Fruit fly (Drosophila melanogaster) whole organism, embryonic: ENCODE data around the gene CG16903.

Experiments
- Ada2b ChIP-seq: fragments of 200-800 bp; sonication (Bioruptor generic); IDR thresholded peaks from 2 replicates; pipeline ENCODE4 v1.3.6; 2022; ENCODE audit warnings: missing biosample characterization, missing genetic modification characterization
- Bdp1 ChIP-seq: fragments of 200-800 bp; sonication (Bioruptor generic); optimal IDR thresholded peaks from 3 replicates; lab custom pipeline; 2016; ENCODE audit warnings: missing biosample characterization, missing genetic modification characterization
- Bteb2 ChIP-seq: fragments of 200-800 bp; sonication (Bioruptor generic); optimal IDR thresholded peaks from 2 replicates; lab custom pipeline; 2016; ENCODE audit warnings: missing biosample characterization, missing genetic modification characterization
- CG10267 ChIP-seq: fragments of 200-800 bp; sonication (Bioruptor generic); optimal IDR thresholded peaks from 2 replicates; lab custom pipeline; 2018; ENCODE audit warnings: missing biosample characterization, mild to moderate bottlenecking, missing genetic modification characterization, moderate library complexity
- CG10543 ChIP-seq: fragments of 200-800 bp; sonication (Bioruptor generic); optimal IDR thresholded peaks from 3 replicates; lab custom pipeline; 2017; ENCODE audit warnings: missing biosample characterization, mild to moderate bottlenecking, missing genetic modification characterization, moderate library complexity
- CG11723 ChIP-seq: fragments of 200-800 bp; sonication (Bioruptor generic); optimal IDR thresholded peaks from 2 replicates; lab custom pipeline; 2017; ENCODE audit warnings: missing biosample characterization, mild to moderate bottlenecking, missing genetic modification characterization
- CG12104 ChIP-seq: fragments of 200-800 bp; sonication (Bioruptor generic); optimal IDR thresholded peaks from 3 replicates; lab custom pipeline; 2016; ENCODE audit warnings: missing biosample characterization, missing genetic modification characterization
- CG12744 ChIP-seq: fragments of 200-800 bp; sonication (Bioruptor generic); optimal IDR thresholded peaks from 2 replicates; lab custom pipeline; 2016; ENCODE audit warnings: missing biosample characterization, missing genetic modification characterization
- CG13775 ChIP-seq: fragments of 200-800 bp; sonication (Bioruptor generic); optimal IDR thresholded peaks from 3 replicates; lab custom pipeline; 2017; ENCODE audit warnings: missing biosample characterization, mild to moderate bottlenecking, missing genetic modification characterization
- CG1529 ChIP-seq: fragments of 200-800 bp; sonication (Bioruptor generic); optimal IDR thresholded peaks from 3 replicates; lab custom pipeline; 2018; ENCODE audit warnings: missing biosample characterization, missing genetic modification characterization
- CG15601 ChIP-seq: fragments of 200-800 bp; sonication (Bioruptor generic); optimal IDR thresholded peaks from 3 replicates; lab custom pipeline; 2019; ENCODE audit warnings: missing biosample characterization, mild to moderate bottlenecking, missing genetic modification characterization, moderate library complexity
- CG16815 ChIP-seq: fragments of 200-800 bp; sonication (Bioruptor generic); optimal IDR thresholded peaks from 3 replicates; lab custom pipeline; 2017; ENCODE audit warnings: missing biosample characterization, mild to moderate bottlenecking, missing genetic modification characterization
- CG2202 ChIP-seq: fragments of 200-800 bp; sonication (Bioruptor generic); optimal IDR thresholded peaks from 2 replicates; lab custom pipeline; 2018; ENCODE audit warnings: missing biosample characterization, mild to moderate bottlenecking, missing genetic modification characterization
- CG33213 ChIP-seq: fragments of 200-800 bp; sonication (Bioruptor generic); optimal IDR thresholded peaks from 3 replicates; lab custom pipeline; 2016; ENCODE audit warnings: missing biosample characterization, missing genetic modification characterization
- CG3847 ChIP-seq: fragments of 200-800 bp; sonication (Bioruptor generic); IDR thresholded peaks from 2 replicates; pipeline ENCODE4 v1.3.6; 2022; ENCODE audit warnings: missing biosample characterization, missing genetic modification characterization
- CG3995 ChIP-seq: fragments of 200-800 bp; sonication (Bioruptor generic); optimal IDR thresholded peaks from 3 replicates; lab custom pipeline; 2016; ENCODE audit warnings: missing biosample characterization, missing genetic modification characterization
- CG5953 ChIP-seq: fragments of 200-800 bp; sonication (Bioruptor generic); IDR thresholded peaks from 2 replicates; pipeline ENCODE4 v1.3.6; 2022; ENCODE audit warnings: missing biosample characterization, missing genetic modification characterization
- CG6272 ChIP-seq: fragments of 200-800 bp; sonication (Bioruptor generic); IDR thresholded peaks from 2 replicates; pipeline ENCODE4 v1.3.6; 2022; ENCODE audit warnings: missing biosample characterization, missing genetic modification characterization
- CG6854 ChIP-seq: fragments of 200-800 bp; sonication (Bioruptor generic); optimal IDR thresholded peaks from 3 replicates; lab custom pipeline; 2017; ENCODE audit warnings: missing biosample characterization, mild to moderate bottlenecking, missing genetic modification characterization
- CG7372 ChIP-seq: fragments of 200-800 bp; sonication (Bioruptor generic); IDR thresholded peaks from 2 replicates; pipeline ENCODE4 v1.3.6; 2022; ENCODE audit warnings: missing biosample characterization, missing genetic modification characterization
- CG8290 ChIP-seq, 3 experiments: fragments of 200-800 bp; sonication (Bioruptor generic); optimal IDR thresholded peaks; 2 replicates each; lab custom pipeline; 2016 to 2019; ENCODE audit warnings: missing biosample characterization in 3 of 3, missing genetic modification characterization in 3 of 3, mild to moderate bottlenecking in 2 of 3, moderate library complexity in 1 of 3
- CG8765 ChIP-seq: fragments of 200-800 bp; sonication (Bioruptor generic); IDR thresholded peaks from 2 replicates; pipeline ENCODE4 v1.3.6; 2022; ENCODE audit warnings: missing biosample characterization, missing genetic modification characterization
- CG9932 ChIP-seq: fragments of 200-800 bp; sonication (Bioruptor generic); IDR thresholded peaks from 2 replicates; pipeline ENCODE4 v1.3.6; 2022; ENCODE audit warnings: missing biosample characterization, missing genetic modification characterization
- Dad ChIP-seq: fragments of 200-800 bp; sonication (Bioruptor generic); optimal IDR thresholded peaks from 3 replicates; lab custom pipeline; 2016; ENCODE audit warnings: missing biosample characterization, missing genetic modification characterization
- Doc2 ChIP-seq: fragments of 200-800 bp; sonication (Bioruptor generic); IDR thresholded peaks from 2 replicates; pipeline ENCODE4 v1.3.6; 2022; ENCODE audit warnings: missing biosample characterization, missing genetic modification characterization
- Eip74EF ChIP-seq, 2 experiments: fragments of 200-800 bp in 1 of 2; fragments of >200 bp in 1 of 2; sonication (Bioruptor generic) in 1 of 2; optimal IDR thresholded peaks; 2 replicates each; lab custom pipeline; 2017 to 2019; ENCODE audit warnings: missing biosample characterization in 2 of 2, missing genetic modification characterization in 2 of 2, mild to moderate bottlenecking in 1 of 2, moderate library complexity in 1 of 2
- H15 ChIP-seq: fragments of 200-800 bp; sonication (Bioruptor generic); IDR thresholded peaks from 3 replicates; pipeline ENCODE4 v1.3.6; 2022; ENCODE audit warnings: missing biosample characterization, missing genetic modification characterization
- HLH54F ChIP-seq: fragments of 200-800 bp; sonication (Bioruptor generic); optimal IDR thresholded peaks from 3 replicates; lab custom pipeline; 2016; ENCODE audit warnings: missing biosample characterization, missing genetic modification characterization
- Jarid2 ChIP-seq: fragments of 200-800 bp; sonication (Bioruptor generic); optimal IDR thresholded peaks from 3 replicates; lab custom pipeline; 2017; ENCODE audit warnings: mild to moderate bottlenecking, missing biosample characterization, missing genetic modification reagents, missing genetic modification characterization
- Oli ChIP-seq: fragments of 200-800 bp; sonication (Bioruptor generic); optimal IDR thresholded peaks from 2 replicates; lab custom pipeline; 2018; ENCODE audit warnings: missing biosample characterization, mild to moderate bottlenecking, missing genetic modification characterization, moderate library complexity
- Usf ChIP-seq: fragments of 200-800 bp; sonication (Bioruptor generic); optimal IDR thresholded peaks from 2 replicates; lab custom pipeline; 2017; ENCODE audit warnings: missing genotype, missing biosample characterization, missing genetic modification characterization
- ara ChIP-seq: fragments of 200-800 bp; sonication (Bioruptor generic); IDR thresholded peaks from 2 replicates; pipeline ENCODE4 v1.3.6; 2022; ENCODE audit warnings: missing biosample characterization, missing genetic modification characterization
- ato ChIP-seq: fragments of 200-800 bp; sonication (Bioruptor generic); IDR thresholded peaks from 2 replicates; pipeline ENCODE4 v1.3.6; 2022; ENCODE audit warnings: missing biosample characterization, missing genetic modification characterization; ENCODE audit not compliant: partially characterized antibody
- bcd ChIP-seq: fragments of 200-800 bp; sonication (Bioruptor generic); optimal IDR thresholded peaks from 2 replicates; lab custom pipeline; 2017; ENCODE audit warnings: missing biosample characterization, mild to moderate bottlenecking, missing genetic modification characterization
- cg ChIP-seq: fragments of 200-800 bp; sonication (Bioruptor generic); optimal IDR thresholded peaks from 3 replicates; lab custom pipeline; 2019; ENCODE audit warnings: missing biosample characterization, mild to moderate bottlenecking, missing genetic modification characterization, moderate library complexity
- dysf ChIP-seq: fragments of 200-800 bp; sonication (Bioruptor generic); IDR thresholded peaks from 3 replicates; pipeline ENCODE4 v1.3.6; 2022; ENCODE audit warnings: missing biosample characterization, missing genetic modification characterization
- en ChIP-seq: fragments of 200-800 bp; sonication (Bioruptor generic); optimal IDR thresholded peaks from 2 replicates; lab custom pipeline; 2016; ENCODE audit warnings: missing biosample characterization, missing genetic modification characterization
- gcm2 ChIP-seq: fragments of 200-800 bp; sonication (Bioruptor generic); optimal IDR thresholded peaks from 2 replicates; lab custom pipeline; 2016; ENCODE audit warnings: missing biosample characterization, missing genetic modification characterization
- her ChIP-seq: fragments of 200-800 bp; sonication (Bioruptor generic); optimal IDR thresholded peaks from 2 replicates; lab custom pipeline; 2016; ENCODE audit warnings: missing biosample characterization, missing genetic modification characterization
- lbe ChIP-seq: fragments of 200-800 bp; sonication (Bioruptor generic); optimal IDR thresholded peaks from 2 replicates; lab custom pipeline; 2016; ENCODE audit warnings: missing biosample characterization, mild to moderate bottlenecking, missing genetic modification characterization
- pzg ChIP-seq: fragments of 200-800 bp; sonication (Bioruptor generic); optimal IDR thresholded peaks from 3 replicates; lab custom pipeline; 2018; ENCODE audit warnings: missing biosample characterization, mild to moderate bottlenecking, missing genetic modification characterization, moderate library complexity
- rib ChIP-seq: fragments of 200-800 bp; sonication (Bioruptor generic); IDR thresholded peaks from 2 replicates; pipeline ENCODE4 v1.3.6; 2022; ENCODE audit warnings: missing biosample characterization, missing genetic modification characterization
- slbo ChIP-seq: fragments of 200-800 bp; sonication (Bioruptor generic); IDR thresholded peaks from 2 replicates; pipeline ENCODE4 v1.3.6; 2022; ENCODE audit warnings: missing biosample characterization, missing genetic modification characterization
- slp2 ChIP-seq: fragments of 200-800 bp; sonication (Bioruptor generic); optimal IDR thresholded peaks from 2 replicates; lab custom pipeline; 2016; ENCODE audit warnings: missing biosample characterization, missing genetic modification characterization
- stwl ChIP-seq: fragments of 200-800 bp; sonication (Bioruptor generic); optimal IDR thresholded peaks from 3 replicates; lab custom pipeline; 2018; ENCODE audit warnings: missing biosample characterization, mild to moderate bottlenecking, missing genetic modification characterization, moderate library complexity
- tgo ChIP-seq: fragments of 200-800 bp; sonication (Bioruptor generic); IDR thresholded peaks from 3 replicates; pipeline ENCODE4 v1.3.6; 2022; ENCODE audit warnings: missing biosample characterization, missing genetic modification characterization
- trem ChIP-seq: fragments of 200-800 bp; optimal IDR thresholded peaks from 3 replicates; lab custom pipeline; 2019; ENCODE audit warnings: missing biosample characterization, mild to moderate bottlenecking, missing genetic modification characterization, moderate library complexity
- wek ChIP-seq: fragments of 200-800 bp; sonication (Bioruptor generic); optimal IDR thresholded peaks from 3 replicates; lab custom pipeline; 2018; ENCODE audit warnings: missing biosample characterization, mild to moderate bottlenecking, missing genetic modification characterization, moderate library complexity

CG16903 gene

DNA sequence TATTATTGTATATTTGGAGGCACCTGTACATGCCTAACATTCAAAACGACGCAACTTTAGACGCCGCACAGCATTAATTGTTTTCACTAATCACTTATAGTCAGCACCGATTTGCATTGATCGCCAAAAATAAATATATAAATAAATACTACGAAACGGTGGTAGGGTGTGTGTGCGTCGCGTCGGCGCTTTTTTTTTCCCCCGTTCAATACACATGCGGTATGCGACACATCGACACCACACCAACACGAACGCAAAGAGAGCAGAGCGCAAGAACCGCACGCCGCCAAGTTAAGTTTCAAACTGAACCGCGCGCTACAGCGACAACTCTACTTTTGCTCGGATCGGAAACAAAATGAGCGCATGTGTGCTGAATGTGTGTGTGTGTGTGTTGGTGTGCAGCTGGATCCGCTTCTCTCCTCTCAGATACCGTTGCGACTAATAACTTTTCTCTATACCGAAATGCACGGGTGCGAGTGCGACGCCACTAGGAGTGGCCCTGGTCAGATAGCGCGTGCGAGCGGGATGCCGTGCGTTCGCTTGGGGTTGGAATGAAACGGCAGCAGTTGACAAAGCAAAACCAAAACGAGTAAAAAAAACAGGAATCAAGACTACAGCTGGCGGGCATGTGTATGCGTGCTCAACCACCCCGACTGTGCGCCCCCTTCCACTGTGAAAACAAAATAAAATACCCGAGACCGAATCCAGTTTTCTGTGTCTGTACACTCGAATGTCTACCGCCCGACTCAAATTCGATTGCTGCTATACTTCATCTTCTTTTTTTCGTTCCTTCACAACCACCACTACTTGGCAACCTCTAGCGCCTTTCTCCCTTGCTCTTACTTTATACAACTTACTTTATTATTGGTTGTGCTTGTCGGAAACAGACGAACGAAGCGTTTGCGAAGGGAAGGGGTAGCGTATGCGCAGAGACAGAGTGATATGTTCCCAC lies 43.1 kb upstream of the CG16903 start, which contains the start of gene ph-d (continued):
- TF ChIP-seq CG6272 (GFP tag; lab: Robert Waterston, UW) (no peak), stwl (no peak), Ada2b (GFP tag; lab: Robert Waterston, UW) (peak; percentile 26; the same call in 1 of the 2 replicates), dysf (GFP tag; lab: Robert Waterston, UW) (peak; percentile 54; the same call in 2 of the 3 replicates), lbe (GFP tag; lab: Kevin White, UChicago) (no peak), CG8765 (GFP tag; lab: Robert Waterston, UW) (0 out of 2 replicates have a peak, but pooled peaks have one; percentile 12), CG7372 (no peak), wek (GFP tag; lab: Kevin White, UChicago) (no peak), pzg (GFP tag; lab: Kevin White, UChicago) (peak; percentile 13), Dad (GFP tag; lab: Kevin White, UChicago) (no peak), CG15601 (tag; lab: Kevin White, UChicago) (peak; percentile 28), CG6854 (GFP tag; lab: Kevin White, UChicago) (no peak), Jarid2 (GFP tag; lab: Kevin White, UChicago) (peak; percentile 91), en (GFP tag; lab: Kevin White, UChicago) (no peak), Oli (tag; lab: Kevin White, UChicago) (peak; percentile 60), CG13775 (GFP tag; lab: Kevin White, UChicago) (peak; percentile 27), Bdp1 (GFP tag; lab: Kevin White, UChicago) (no peak), rib (GFP tag; lab: Robert Waterston, UW) (no peak), CG10267 (peak; percentile 54), CG9932 (GFP tag; lab: Robert Waterston, UW) (peak; percentile 41; the same call in 1 of the 2 replicates), HLH54F (GFP tag; lab: Kevin White, UChicago) (no peak), CG12744 (GFP tag; lab: Kevin White, UChicago) (no peak), her (no peak), CG2202 (tag; lab: Kevin White, UChicago) (no peak), slp2 (GFP tag; lab: Kevin White, UChicago) (no peak), CG16815 (GFP tag; lab: Kevin White, UChicago) (peak; percentile 31), gcm2 (GFP tag; lab: Kevin White, UChicago) (no peak), CG10543 (peak; percentile 89), Usf (peak; percentile 5), CG3995 (no peak), Bteb2 (GFP tag; lab: Kevin White, UChicago) (no peak), bcd (peak; percentile 19), CG8290 (GFP tag; optimal IDR thresholded peaks at IDR 0.05; lab: Kevin White, UChicago) (no peak), CG8290 (tag; optimal IDR thresholded peaks at IDR 0.05; lab: Kevin White, UChicago) (peak in 1 of 2 experiments; percentile 69), cg (GFP tag; lab: Kevin White, UChicago) (peak; percentile 97), CG33213 (GFP tag; lab: Kevin White, UChicago) (peak; percentile 27), slbo (GFP tag; lab: Robert Waterston, UW) (peak; percentile 55), trem (peak; percentile 40), CG1529 (GFP tag; lab: Kevin White, UChicago) (peak; percentile 45), Doc2 (GFP tag; lab: Robert Waterston, UW) (no peak), H15 (GFP tag; lab: Robert Waterston, UW) (0 out of 3 replicates have a peak, but pooled peaks have one; percentile 19), CG11723 (GFP tag; lab: Kevin White, UChicago) (peak; percentile 55), CG3847 (no peak), CG12104 (GFP tag; lab: Kevin White, UChicago) (no peak), ato (GFP tag; lab: Robert Waterston, UW) (no peak), tgo (GFP tag; lab: Robert Waterston, UW) (no peak), ara (no peak), CG5953 (GFP tag; lab: Robert Waterston, UW) (no peak), Eip74EF (GFP tag; optimal IDR thresholded peaks at IDR 0.05; lab: Kevin White, UChicago) (no peak)
